Fruit fly (Drosophila melanogaster) whole organism, embryonic: ENCODE measurements around the gene MTF-1.
A peak's percentile ranks its signal among the peaks of the same experiment; 100 is the strongest.

ENCODE experiments used
- Antp ChIP-seq: fragments of 200-800 bp; sonication (Bioruptor generic); optimal IDR thresholded peaks from 3 replicates; lab custom pipeline; 2016; ENCODE audit warnings: missing biosample characterization, missing genetic modification characterization
- Atf3 ChIP-seq: fragments of 200-800 bp; sonication (Bioruptor generic); optimal IDR thresholded peaks from 3 replicates; lab custom pipeline; 2016; ENCODE audit warnings: missing biosample characterization, missing genetic modification characterization
- CG11247 ChIP-seq: fragments of 200-800 bp; sonication (Bioruptor generic); IDR thresholded peaks from 2 replicates; pipeline ENCODE4 v1.3.6; 2022; ENCODE audit warnings: missing biosample characterization, missing genetic modification characterization
- CG11504 ChIP-seq: fragments of 200-800 bp; sonication (Bioruptor generic); optimal IDR thresholded peaks from 3 replicates; lab custom pipeline; 2019; ENCODE audit warnings: missing biosample characterization, mild to moderate bottlenecking, missing genetic modification characterization, moderate library complexity
- CG11560 ChIP-seq: fragments of 200-800 bp; sonication (Bioruptor generic); IDR thresholded peaks from 3 replicates; pipeline ENCODE4 v1.3.6; 2022; ENCODE audit warnings: missing biosample characterization, missing genetic modification characterization
- CG12769 ChIP-seq: fragments of 200-800 bp; sonication (Bioruptor generic); optimal IDR thresholded peaks from 2 replicates; lab custom pipeline; 2019; ENCODE audit warnings: missing biosample characterization, mild to moderate bottlenecking, missing genetic modification characterization, moderate library complexity
- CG14014 ChIP-seq: fragments of 200-800 bp; sonication (Bioruptor generic); IDR thresholded peaks from 2 replicates; pipeline ENCODE4 v1.3.6; 2022; ENCODE audit warnings: missing biosample characterization, missing genetic modification characterization
- CG14050 ChIP-seq: fragments of 200-800 bp; sonication (Bioruptor generic); IDR thresholded peaks from 3 replicates; pipeline ENCODE4 v1.3.6; 2022; ENCODE audit warnings: missing biosample characterization, missing genetic modification characterization
- CG15269 ChIP-seq: fragments of 200-800 bp; sonication (Bioruptor generic); optimal IDR thresholded peaks from 2 replicates; lab custom pipeline; 2018; ENCODE audit warnings: missing biosample characterization, mild to moderate bottlenecking, missing genetic modification characterization, moderate library complexity
- CG17359 ChIP-seq: fragments of 200-800 bp; sonication (Bioruptor generic); optimal IDR thresholded peaks from 3 replicates; lab custom pipeline; 2018; ENCODE audit warnings: missing biosample characterization, mild to moderate bottlenecking, missing genetic modification characterization, moderate library complexity
- CG2120 ChIP-seq: fragments of 200-800 bp; sonication (Bioruptor generic); optimal IDR thresholded peaks from 3 replicates; lab custom pipeline; 2016; ENCODE audit warnings: missing biosample characterization, missing genetic modification characterization
- CG2202 ChIP-seq: fragments of 200-800 bp; sonication (Bioruptor generic); optimal IDR thresholded peaks from 2 replicates; lab custom pipeline; 2018; ENCODE audit warnings: missing biosample characterization, mild to moderate bottlenecking, missing genetic modification characterization
- CG30403 ChIP-seq: fragments of 200-800 bp; sonication (Bioruptor generic); optimal IDR thresholded peaks from 3 replicates; lab custom pipeline; 2016; ENCODE audit warnings: missing biosample characterization, missing genetic modification characterization
- CG4404 ChIP-seq: fragments of 200-800 bp; sonication (Bioruptor generic); IDR thresholded peaks from 2 replicates; pipeline ENCODE4 v1.3.6; 2022; ENCODE audit warnings: missing biosample characterization, missing genetic modification characterization
- CG6854 ChIP-seq: fragments of 200-800 bp; sonication (Bioruptor generic); optimal IDR thresholded peaks from 3 replicates; lab custom pipeline; 2017; ENCODE audit warnings: missing biosample characterization, mild to moderate bottlenecking, missing genetic modification characterization
- CG7556 ChIP-seq: fragments of 200-800 bp; sonication (Bioruptor generic); optimal IDR thresholded peaks from 2 replicates; lab custom pipeline; 2017; ENCODE audit warnings: missing biosample characterization, mild to moderate bottlenecking, missing genetic modification characterization
- CG8359 ChIP-seq: fragments of 200-800 bp; sonication (Bioruptor generic); optimal IDR thresholded peaks from 2 replicates; lab custom pipeline; 2017; ENCODE audit warnings: missing biosample characterization, mild to moderate bottlenecking, missing genetic modification characterization, borderline replicate concordance
- CG8944 ChIP-seq: fragments of 200-800 bp; sonication (Bioruptor generic); optimal IDR thresholded peaks from 3 replicates; lab custom pipeline; 2016; ENCODE audit warnings: missing biosample characterization, missing genetic modification characterization
- CG9215 ChIP-seq: fragments of 200-800 bp; sonication (Bioruptor generic); IDR thresholded peaks from 2 replicates; pipeline ENCODE4 v1.3.6; 2022; ENCODE audit warnings: missing biosample characterization, missing genetic modification characterization
- E2f2 ChIP-seq: fragments of 200-800 bp; sonication (Bioruptor generic); IDR thresholded peaks from 2 replicates; pipeline ENCODE4 v1.3.6; 2022; ENCODE audit warnings: missing biosample characterization, missing genetic modification characterization
- Eip74EF ChIP-seq, 2 experiments: fragments of 200-800 bp in 1 of 2; fragments of >200 bp in 1 of 2; sonication (Bioruptor generic) in 1 of 2; optimal IDR thresholded peaks; 2 replicates each; lab custom pipeline; 2017 to 2019; ENCODE audit warnings: missing biosample characterization in 2 of 2, missing genetic modification characterization in 2 of 2, mild to moderate bottlenecking in 1 of 2, moderate library complexity in 1 of 2
- Ets97D ChIP-seq: fragments of 200-800 bp; sonication (Bioruptor generic); optimal IDR thresholded peaks from 3 replicates; lab custom pipeline; 2016; ENCODE audit warnings: missing biosample characterization, missing genetic modification characterization
- Fer3 ChIP-seq: fragments of 200-800 bp; sonication (Bioruptor generic); optimal IDR thresholded peaks from 2 replicates; lab custom pipeline; 2018; ENCODE audit warnings: missing biosample characterization, mild to moderate bottlenecking, missing genetic modification characterization, moderate library complexity
- MESR4 ChIP-seq: fragments of 200-800 bp; sonication (Bioruptor generic); optimal IDR thresholded peaks from 2 replicates; lab custom pipeline; 2018; ENCODE audit warnings: missing biosample characterization, mild to moderate bottlenecking, missing genetic modification characterization, moderate library complexity
- Med ChIP-seq: fragments of 200-800 bp; sonication (Bioruptor generic); peaks from one replicate; lab custom pipeline; 2016; ENCODE audit warnings: missing biosample characterization, missing genetic modification characterization, mild to moderate bottlenecking, inconsistent platforms, moderate library complexity
- NFAT ChIP-seq: fragments of 200-800 bp; sonication (Bioruptor generic); IDR thresholded peaks from 2 replicates; pipeline ENCODE4 v1.3.6; 2022; ENCODE audit warnings: missing biosample characterization, missing genetic modification characterization
- Nf-YB ChIP-seq: fragments of 200-800 bp; sonication (Bioruptor generic); optimal IDR thresholded peaks from 3 replicates; lab custom pipeline; 2019; ENCODE audit warnings: missing biosample characterization, mild to moderate bottlenecking, missing genetic modification characterization, moderate library complexity
- Opbp ChIP-seq: fragments of 200-800 bp; sonication (Bioruptor generic); IDR thresholded peaks from 3 replicates; pipeline ENCODE4 v1.3.6; 2022; ENCODE audit warnings: missing biosample characterization, missing genetic modification characterization; ENCODE audit not compliant: partially characterized antibody
- Scr ChIP-seq: fragments of 200-800 bp; sonication (Bioruptor generic); IDR thresholded peaks from 2 replicates; pipeline ENCODE4 v1.3.6; 2022; ENCODE audit warnings: missing biosample characterization, missing genetic modification characterization; ENCODE audit not compliant: partially characterized antibody
- Side ChIP-seq: fragments of 200-800 bp; sonication (Bioruptor generic); optimal IDR thresholded peaks from 2 replicates; lab custom pipeline; 2016; ENCODE audit warnings: missing biosample characterization, missing genetic modification characterization
- Sox100B ChIP-seq: fragments of 200-800 bp; sonication (Bioruptor generic); optimal IDR thresholded peaks from 3 replicates; lab custom pipeline; 2018; ENCODE audit warnings: missing biosample characterization, mild to moderate bottlenecking, missing genetic modification characterization
- Xbp1 ChIP-seq: fragments of 200-800 bp; sonication (Bioruptor generic); optimal IDR thresholded peaks from 3 replicates; lab custom pipeline; 2016; ENCODE audit warnings: missing biosample characterization, mild to moderate bottlenecking, missing genetic modification characterization
- YL-1 ChIP-seq: fragments of 200-800 bp; sonication (Bioruptor generic); optimal IDR thresholded peaks from 3 replicates; lab custom pipeline; 2017; ENCODE audit warnings: missing biosample characterization, mild to moderate bottlenecking, missing genetic modification characterization
- ap ChIP-seq: fragments of 200-800 bp; sonication (Bioruptor generic); IDR thresholded peaks from 2 replicates; pipeline ENCODE4 v1.3.6; 2022; ENCODE audit warnings: missing biosample characterization, missing genetic modification characterization
- cato ChIP-seq: fragments of 200-800 bp; sonication (Bioruptor generic); optimal IDR thresholded peaks from 2 replicates; lab custom pipeline; 2016; ENCODE audit warnings: missing biosample characterization, missing genetic modification characterization, borderline replicate concordance
- caup ChIP-seq: fragments of 200-800 bp; sonication (Bioruptor generic); optimal IDR thresholded peaks from 3 replicates; lab custom pipeline; 2017; ENCODE audit warnings: missing biosample characterization, mild to moderate bottlenecking, missing genetic modification characterization, moderate library complexity; ENCODE audit not compliant: severe bottlenecking
- chm ChIP-seq: fragments of 200-800 bp; sonication (Bioruptor generic); IDR thresholded peaks from 2 replicates; pipeline ENCODE4 v1.3.6; 2022; ENCODE audit warnings: missing biosample characterization, missing genetic modification characterization
- dati ChIP-seq: fragments of 200-800 bp; sonication (Bioruptor generic); IDR thresholded peaks from 2 replicates; pipeline ENCODE4 v1.3.6; 2022; ENCODE audit warnings: missing biosample characterization, missing genetic modification characterization
- dmrt99B ChIP-seq: fragments of 200-800 bp; sonication (Bioruptor generic); optimal IDR thresholded peaks from 2 replicates; lab custom pipeline; 2018; ENCODE audit warnings: missing biosample characterization, mild to moderate bottlenecking, missing genetic modification characterization, moderate library complexity
- fd96Cb ChIP-seq: fragments of 200-800 bp; sonication (Bioruptor generic); optimal IDR thresholded peaks from 2 replicates; lab custom pipeline; 2018; ENCODE audit warnings: missing biosample characterization, mild to moderate bottlenecking, missing genetic modification characterization, moderate library complexity
- gcm ChIP-seq: fragments of 200-800 bp; sonication (Bioruptor generic); optimal IDR thresholded peaks from 2 replicates; lab custom pipeline; 2019; ENCODE audit warnings: missing biosample characterization, mild to moderate bottlenecking, missing genetic modification characterization, moderate library complexity
- insv ChIP-seq, 2 experiments: fragments of 200-800 bp; sonication (Bioruptor generic); optimal IDR thresholded peaks; 3 replicates each; lab custom pipeline; 2016 to 2018; ENCODE audit warnings: missing biosample characterization in 2 of 2, missing genetic modification characterization in 2 of 2
- kah ChIP-seq: fragments of 200-800 bp; sonication (Bioruptor generic); optimal IDR thresholded peaks from 2 replicates; lab custom pipeline; 2018; ENCODE audit warnings: missing biosample characterization, mild to moderate bottlenecking, missing genetic modification characterization
- ken ChIP-seq: fragments of 200-800 bp; sonication (Bioruptor generic); IDR thresholded peaks from 3 replicates; pipeline ENCODE4 v1.3.6; 2022; ENCODE audit warnings: missing biosample characterization, missing genetic modification characterization
- knrl ChIP-seq: fragments of 200-800 bp; sonication (Bioruptor generic); IDR thresholded peaks from 3 replicates; pipeline ENCODE4 v1.3.6; 2022; ENCODE audit warnings: missing biosample characterization, missing genetic modification characterization; ENCODE audit not compliant: partially characterized antibody
- lbe ChIP-seq: fragments of 200-800 bp; sonication (Bioruptor generic); optimal IDR thresholded peaks from 2 replicates; lab custom pipeline; 2016; ENCODE audit warnings: missing biosample characterization, mild to moderate bottlenecking, missing genetic modification characterization
- mirr ChIP-seq: fragments of 200-800 bp; sonication (Bioruptor generic); optimal IDR thresholded peaks from 3 replicates; lab custom pipeline; 2018; ENCODE audit warnings: missing biosample characterization, mild to moderate bottlenecking, missing genetic modification characterization
- oc ChIP-seq: fragments of 200-800 bp; sonication (Bioruptor generic); optimal IDR thresholded peaks from 2 replicates; lab custom pipeline; 2018; ENCODE audit warnings: missing biosample characterization, mild to moderate bottlenecking, missing genetic modification characterization, moderate library complexity
- org-1 ChIP-seq: fragments of 200-800 bp; sonication (Bioruptor generic); optimal IDR thresholded peaks from 2 replicates; lab custom pipeline; 2017; ENCODE audit warnings: missing biosample characterization, missing genetic modification characterization
- sisA ChIP-seq: fragments of 200-800 bp; sonication (Bioruptor generic); IDR thresholded peaks from 2 replicates; pipeline ENCODE4 v1.3.6; 2022; ENCODE audit warnings: missing biosample characterization, missing genetic modification characterization
- sob ChIP-seq: fragments of 200-800 bp; sonication (Bioruptor generic); IDR thresholded peaks from 2 replicates; pipeline ENCODE4 v1.3.6; 2022; ENCODE audit warnings: missing biosample characterization, missing genetic modification characterization

The MTF-1 gene

DNA sequence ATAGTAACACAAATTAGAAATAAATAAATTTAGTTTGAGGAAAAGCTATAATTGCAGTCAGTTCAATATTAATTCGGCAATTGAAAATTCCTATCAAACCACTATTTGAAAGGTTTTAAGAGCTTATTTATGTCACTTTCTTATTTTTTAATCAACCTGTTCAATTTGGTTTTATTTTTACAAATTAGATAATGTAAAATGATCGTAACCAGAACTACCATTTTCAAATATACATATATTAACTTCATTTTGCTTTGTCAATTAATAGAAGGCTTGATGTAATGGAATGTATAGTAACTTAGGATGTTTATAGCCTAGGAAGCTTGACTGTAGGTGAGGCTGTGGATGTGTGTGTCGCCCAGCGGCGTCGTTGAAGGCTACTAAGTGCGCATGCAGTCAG lies 36.5 kb downstream of the MTF-1 start (continued):
- TF ChIP-seq sob (no peak), fd96Cb (tag; lab: Kevin White, UChicago) (no peak), CG30403 (GFP tag; lab: Kevin White, UChicago) (peak; percentile 45), Atf3 (GFP tag; lab: Kevin White, UChicago) (no peak), CG9215 (GFP tag; lab: Robert Waterston, UW) (peak; percentile 31; the same call in 1 of the 2 replicates), CG7556 (GFP tag; lab: Kevin White, UChicago) (peak; percentile 74), Opbp (GFP tag; lab: Robert Waterston, UW) (no peak), ap (no peak), insv (GFP tag; optimal IDR thresholded peaks at IDR 0.05; lab: Kevin White, UChicago) (no peak), lbe (no peak), MESR4 (GFP tag; lab: Kevin White, UChicago) (no peak), E2f2 (GFP tag; lab: Robert Waterston, UW) (no peak), CG2120 (GFP tag; lab: Kevin White, UChicago) (peak; percentile 47), Xbp1 (GFP tag; lab: Kevin White, UChicago) (peak; percentile 11), Ets97D (no peak), Scr (GFP tag; lab: Robert Waterston, UW) (no peak), CG11560 (tag; lab: Robert Waterston, UW) (no peak), YL-1 (GFP tag; lab: Kevin White, UChicago) (no peak), mirr (no peak), CG2202 (no peak), CG12769 (no peak), CG14050 (no peak), Eip74EF (GFP tag; optimal IDR thresholded peaks at IDR 0.05; lab: Kevin White, UChicago) (peak in 1 of 2 experiments; percentile 14), kah (no peak), CG15269 (peak; percentile 26), sisA (no peak), gcm (GFP tag; lab: Kevin White, UChicago) (no peak), dati (no peak), CG4404 (GFP tag; lab: Robert Waterston, UW) (no peak), Antp (no peak), CG8359 (no peak), caup (GFP tag; lab: Kevin White, UChicago) (no peak), ken (GFP tag; lab: Robert Waterston, UW) (no peak), chm (GFP tag; lab: Robert Waterston, UW) (no peak), Nf-YB (GFP tag; lab: Kevin White, UChicago) (no peak), Sox100B (GFP tag; lab: Kevin White, UChicago) (peak; percentile 15), dmrt99B (tag; lab: Kevin White, UChicago) (peak; percentile 60), cato (GFP tag; lab: Kevin White, UChicago) (no peak), org-1 (peak; percentile 18), CG11504 (peak; percentile 69), oc (tag; lab: Kevin White, UChicago) (no peak), CG14014 (no peak), knrl (no peak), Fer3 (no peak), CG17359 (peak; percentile 4), Side (GFP tag; lab: Kevin White, UChicago) (no peak), CG6854 (GFP tag; lab: Kevin White, UChicago) (no peak), NFAT (GFP tag; lab: Robert Waterston, UW) (no peak), CG8944 (GFP tag; lab: Kevin White, UChicago) (no peak), Med (GFP tag; lab: Kevin White, UChicago) (peak; percentile 55), CG11247 (GFP tag; lab: Robert Waterston, UW) (no peak)
